In genomic region chrX:11882447-11882846, dm6 we compare ENCODE assay signal across 3 fruit fly cellular contexts.
A peak's percentile ranks its signal among the peaks of the same experiment; 100 is the strongest.
TF ChIP-seq lines count a peak whose summit lies in the region.

No protein-coding gene starts in this region.

- no peak for TF ChIP-seq CTCF in whole organism, embryonic (GFP tag; optimal IDR thresholded peaks at IDR 0.05; lab: Kevin White, UChicago)

TF ChIP-seq in whole organism, embryonic, 481 proteins besides CTCF, POLR2A, EP300 and RAD21:
- TF ChIP-seq CG14667 (GFP tag; IDR thresholded peaks at IDR 0.05; lab: Robert Waterston, UW), result no peak
- TF ChIP-seq Six4 (GFP tag; optimal IDR thresholded peaks at IDR 0.05; lab: Kevin White, UChicago), result no peak
- no peak for TF ChIP-seq CG13775 (GFP tag; optimal IDR thresholded peaks at IDR 0.05; lab: Kevin White, UChicago)
- no peak for TF ChIP-seq Mrtf (GFP tag; IDR thresholded peaks at IDR 0.05; lab: Robert Waterston, UW)
- no peak for TF ChIP-seq CG14050 (GFP tag; IDR thresholded peaks at IDR 0.05; lab: Robert Waterston, UW)
- TF ChIP-seq cg (GFP tag; optimal IDR thresholded peaks at IDR 0.05; lab: Kevin White, UChicago), result peak; percentile 22
- TF ChIP-seq grau (tag; optimal IDR thresholded peaks at IDR 0.05; lab: Kevin White, UChicago), result peak; percentile 68
- TF ChIP-seq CG16863 (GFP tag; optimal IDR thresholded peaks at IDR 0.05; lab: Kevin White, UChicago), result no peak
- TF ChIP-seq CG4360 (GFP tag; IDR thresholded peaks at IDR 0.05; lab: Robert Waterston, UW), result no peak
- TF ChIP-seq row (GFP tag; IDR thresholded peaks at IDR 0.05; lab: Robert Waterston, UW), result peak; percentile 8; the same call in 1 of the 3 replicates
- no peak for TF ChIP-seq CG11560 (tag; IDR thresholded peaks at IDR 0.05; lab: Robert Waterston, UW)
- no peak for TF ChIP-seq Oli (tag; optimal IDR thresholded peaks at IDR 0.05; lab: Kevin White, UChicago)
- TF ChIP-seq gcm (GFP tag; optimal IDR thresholded peaks at IDR 0.05; lab: Kevin White, UChicago), result no peak

TF ChIP-seq in whole organism, prepupa, 60 proteins besides CTCF, POLR2A, EP300 and RAD21:
- TF ChIP-seq CG9139 (GFP tag; optimal IDR thresholded peaks at IDR 0.05; lab: Kevin White, UChicago) (no peak), dsx (GFP tag; optimal IDR thresholded peaks at IDR 0.05; lab: Kevin White, UChicago; ENCODE audit: poor library complexity, severe bottlenecking) (no peak), spab (GFP tag; optimal IDR thresholded peaks at IDR 0.05; lab: Kevin White, UChicago) (no peak), lz (GFP tag; optimal IDR thresholded peaks at IDR 0.05; lab: Kevin White, UChicago) (no peak), OdsH (GFP tag; optimal IDR thresholded peaks at IDR 0.05; lab: Kevin White, UChicago) (peak; percentile 33), CG11762 (GFP tag; optimal IDR thresholded peaks at IDR 0.05; lab: Kevin White, UChicago; ENCODE audit: insufficient read depth) (no peak), Ets21C (GFP tag; optimal IDR thresholded peaks at IDR 0.05; lab: Kevin White, UChicago) (no peak), Ets96B (tag; optimal IDR thresholded peaks at IDR 0.05; lab: Kevin White, UChicago) (peak; percentile 16), achi (GFP tag; optimal IDR thresholded peaks at IDR 0.05; lab: Kevin White, UChicago) (peak; percentile 10), CG10631 (GFP tag; optimal IDR thresholded peaks at IDR 0.05; lab: Kevin White, UChicago) (peak; percentile 19), pdm3 (GFP tag; optimal IDR thresholded peaks at IDR 0.05; lab: Kevin White, UChicago) (peak; percentile 31), vri (GFP tag; optimal IDR thresholded peaks at IDR 0.05; lab: Kevin White, UChicago) (no peak), salr (GFP tag; optimal IDR thresholded peaks at IDR 0.05; lab: Kevin White, UChicago) (no peak), CG10669 (GFP tag; optimal IDR thresholded peaks at IDR 0.05; lab: Kevin White, UChicago) (peak; percentile 36), CG11294 (GFP tag; IDR thresholded peaks at IDR 0.05; lab: Robert Waterston, UW) (no peak), CG31627 (GFP tag; optimal IDR thresholded peaks at IDR 0.05; lab: Kevin White, UChicago) (no peak), CG8119 (GFP tag; IDR thresholded peaks at IDR 0.05; lab: Robert Waterston, UW) (0 out of 3 replicates have a peak, but pooled peaks have one; percentile 30), Hr4 (GFP tag; optimal IDR thresholded peaks at IDR 0.05; lab: Kevin White, UChicago) (peak; percentile 25), Eip78C (GFP tag; lab: Kevin White, UChicago) (peak; percentile 81), Smox (GFP tag; optimal IDR thresholded peaks at IDR 0.05; lab: Kevin White, UChicago) (no peak), CG6792 (GFP tag; optimal IDR thresholded peaks at IDR 0.05; lab: Kevin White, UChicago) (peak; percentile 25), CG7368 (GFP tag; optimal IDR thresholded peaks at IDR 0.05; lab: Kevin White, UChicago) (no peak), eg (GFP tag; IDR thresholded peaks at IDR 0.05; lab: Robert Waterston, UW) (peak; percentile 35; the same call in 1 of the 3 replicates), svp (GFP tag; lab: Kevin White, UChicago) (peak; percentile 44), CG3919 (GFP tag; optimal IDR thresholded peaks at IDR 0.05; lab: Kevin White, UChicago) (peak; percentile 42), CG6808 (GFP tag; optimal IDR thresholded peaks at IDR 0.05; lab: Kevin White, UChicago) (no peak), CG32006 (GFP tag; optimal IDR thresholded peaks at IDR 0.05; lab: Kevin White, UChicago) (peak; percentile 49), esn (GFP tag; optimal IDR thresholded peaks at IDR 0.05; lab: Kevin White, UChicago) (no peak), CG3032 (tag; optimal IDR thresholded peaks at IDR 0.05; lab: Kevin White, UChicago) (peak; percentile 22)

TF ChIP-seq in whole organism, pupa, 21 proteins besides CTCF, POLR2A, EP300 and RAD21:
- no peak for TF ChIP-seq D1 (tag; optimal IDR thresholded peaks at IDR 0.05; lab: Kevin White, UChicago)
- no peak for TF ChIP-seq Snoo (tag; optimal IDR thresholded peaks at IDR 0.05; lab: Kevin White, UChicago)
- TF ChIP-seq EcR (GFP tag; optimal IDR thresholded peaks at IDR 0.05; lab: Kevin White, UChicago), result no peak
- no peak for TF ChIP-seq fd96Ca (GFP tag; IDR thresholded peaks at IDR 0.05; lab: Robert Waterston, UW)
- no peak for TF ChIP-seq gl (tag; optimal IDR thresholded peaks at IDR 0.05; lab: Kevin White, UChicago)
- TF ChIP-seq CG4496 (GFP tag; IDR thresholded peaks at IDR 0.05; lab: Robert Waterston, UW), result no peak
- TF ChIP-seq Pif1A (GFP tag; optimal IDR thresholded peaks at IDR 0.05; lab: Kevin White, UChicago), result peak; percentile 24
- peak; percentile 32 for TF ChIP-seq CG15710 (tag; optimal IDR thresholded peaks at IDR 0.05; lab: Kevin White, UChicago)
- TF ChIP-seq CG14655 (GFP tag; optimal IDR thresholded peaks at IDR 0.05; lab: Kevin White, UChicago), result peak; percentile 39
- peak; percentile 15 for TF ChIP-seq CG9948 (tag; optimal IDR thresholded peaks at IDR 0.05; lab: Kevin White, UChicago)
- no peak for TF ChIP-seq CG12605 (GFP tag; IDR thresholded peaks at IDR 0.05; lab: Robert Waterston, UW)
- no peak for TF ChIP-seq Pif1B (GFP tag; optimal IDR thresholded peaks at IDR 0.05; lab: Kevin White, UChicago)
- no peak for TF ChIP-seq rn (GFP tag; IDR thresholded peaks at IDR 0.05; lab: Robert Waterston, UW)
- no peak for TF ChIP-seq CG13204 (GFP tag; optimal IDR thresholded peaks at IDR 0.05; lab: Kevin White, UChicago)
- TF ChIP-seq CG34367 (tag; optimal IDR thresholded peaks at IDR 0.05; lab: Kevin White, UChicago), result no peak
- no peak for TF ChIP-seq CG32121 (GFP tag; IDR thresholded peaks at IDR 0.05; lab: Robert Waterston, UW)
- no peak for TF ChIP-seq CG17806 (tag; optimal IDR thresholded peaks at IDR 0.05; lab: Kevin White, UChicago)
- peak; percentile 44 for TF ChIP-seq CG8159 (tag; optimal IDR thresholded peaks at IDR 0.05; lab: Kevin White, UChicago)
- TF ChIP-seq CG8301 (tag; optimal IDR thresholded peaks at IDR 0.05; lab: Kevin White, UChicago), result peak; percentile 28
